Fruit fly (Drosophila melanogaster): ENCODE data around the gene cm.

DNA sequence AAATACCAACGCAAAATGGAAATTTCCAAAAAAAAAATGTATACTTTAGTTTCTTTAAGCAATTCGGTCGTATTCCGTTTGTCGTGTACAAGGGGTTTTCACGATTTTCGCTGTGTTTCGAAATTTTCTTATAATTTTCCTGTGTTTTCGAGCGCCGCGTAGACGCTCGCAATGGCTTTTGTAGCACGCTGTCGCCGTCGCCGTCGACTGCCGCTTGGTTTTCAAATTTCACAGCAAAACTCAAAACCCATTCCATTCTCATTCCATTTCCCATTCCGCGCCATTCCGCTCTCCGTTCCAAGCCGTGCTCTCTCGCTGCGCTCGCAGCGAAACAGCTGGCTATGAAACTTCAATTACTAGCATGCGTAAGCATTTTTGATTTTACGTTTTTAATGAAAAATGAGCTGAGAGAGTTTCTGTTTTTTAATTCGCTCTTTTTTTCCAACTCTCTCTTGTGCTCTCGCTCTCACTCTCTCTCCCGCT lies 29.4 kb downstream of the cm start:
- TF ChIP-seq usp (GFP tag; optimal IDR thresholded peaks at IDR 0.05) (no peak), CG8478 (optimal IDR thresholded peaks at IDR 0.05) (no peak)

Data from whole organism.